Fruit fly (Drosophila melanogaster): ENCODE measurements around the gene CG1532.

DNA sequence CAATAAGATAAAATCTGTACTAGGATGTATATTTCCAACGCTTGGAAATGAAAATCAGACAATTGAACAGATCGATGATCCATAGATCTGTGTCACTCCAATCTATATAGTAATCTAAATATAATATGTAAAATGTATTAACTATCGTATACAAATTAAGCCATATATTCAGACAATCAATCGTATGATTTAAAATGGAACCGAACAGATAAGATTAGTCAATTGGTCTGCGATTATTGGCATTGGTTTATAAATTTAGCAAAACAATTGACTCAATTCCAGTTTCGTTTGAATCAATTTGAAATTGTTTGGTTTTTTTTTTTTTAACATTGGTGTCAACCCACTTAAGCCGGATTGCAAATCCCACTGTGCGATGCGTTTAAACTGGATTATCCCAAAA, 39.7 kb upstream of the CG1532 start:
- TF ChIP-seq Clk (GFP tag; optimal IDR thresholded peaks at IDR 0.05) (no peak), Mnt (GFP tag; optimal IDR thresholded peaks at IDR 0.05) (no peak)

Measured in whole organism, adult.